Worm (Caenorhabditis elegans): ENCODE measurements around the gene bath-26.
"Not testable (repeated sequence)": the region's sequence is repeated elsewhere in the genome, so short reads cannot be mapped to it uniquely, and the experiment has no call there.

DNA sequence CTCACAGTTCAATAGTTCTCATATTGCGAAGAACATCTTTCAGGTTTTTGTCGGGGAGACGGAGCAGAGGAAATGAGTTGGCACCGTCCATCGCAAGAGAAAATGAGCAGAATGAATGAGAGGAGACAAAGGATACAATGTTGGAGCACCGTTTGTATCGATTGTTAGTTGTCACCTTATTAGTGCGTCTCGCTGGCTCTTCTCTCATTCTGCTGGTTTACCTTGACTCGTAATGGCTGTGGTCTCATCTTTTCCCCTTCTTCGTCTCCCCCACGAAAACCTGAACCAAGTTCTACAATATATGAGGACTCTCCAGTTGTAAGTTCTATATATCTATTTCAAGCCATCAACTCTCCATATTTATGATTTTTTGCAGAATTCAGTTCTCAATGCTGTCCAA is 44.3 kb downstream of the bath-26 start, which contains the start of the genes fbxb-54 and fbxb-50:
- not testable (repeated sequence) for TF ChIP-seq ztf-29 (GFP tag; IDR thresholded peaks at IDR 0.05); flt-1 (GFP tag; IDR thresholded peaks at IDR 0.05); cog-1 (tag; optimal IDR thresholded peaks at IDR 0.05); med-1 (GFP tag; optimal IDR thresholded peaks at IDR 0.05; ENCODE audit: insufficient read depth); ztf-23 (GFP tag; IDR thresholded peaks at IDR 0.05); tab-1 (GFP tag; IDR thresholded peaks at IDR 0.05)
